Fruit fly (Drosophila melanogaster): ENCODE measurements around the gene CG8661.
A peak's percentile ranks its signal among the peaks of the same experiment; 100 is the strongest.

The CG8661 gene

DNA sequence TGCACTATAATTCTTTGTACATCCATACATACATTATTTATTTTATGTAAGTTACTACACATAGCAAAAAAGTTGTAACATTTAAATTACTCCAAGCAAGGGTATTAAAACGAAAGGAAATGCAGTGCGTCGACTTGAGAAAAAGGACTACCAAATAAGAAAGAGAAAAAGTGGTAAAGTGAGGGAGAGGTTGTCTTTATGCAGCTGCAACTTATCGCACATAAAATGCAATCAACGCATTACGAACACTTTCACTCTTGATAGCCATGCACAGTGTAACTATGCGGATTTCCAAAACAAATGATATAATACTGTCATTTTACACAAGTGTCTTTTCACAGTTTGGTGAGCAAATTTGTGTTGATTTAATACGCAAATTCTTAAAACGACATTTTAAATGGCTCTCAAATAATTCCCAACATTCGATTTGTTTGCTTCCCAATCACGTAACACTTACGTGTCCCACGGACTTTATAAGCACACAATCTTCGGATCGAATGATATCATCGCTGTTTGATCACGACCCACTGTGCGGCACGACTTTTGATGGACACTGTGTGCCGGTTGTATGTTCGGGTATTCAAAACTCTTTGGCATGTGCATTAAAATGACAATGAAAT lies 12.9 kb upstream of the CG8661 start (continued):
- TF ChIP-seq CG15514 (GFP tag; optimal IDR thresholded peaks at IDR 0.05) = peak; percentile 24
- TF ChIP-seq CG9932 (GFP tag; IDR thresholded peaks at IDR 0.05) = no peak; the same call in 1 of the 2 replicates
- TF ChIP-seq CG17385 (GFP tag; optimal IDR thresholded peaks at IDR 0.05) = peak; percentile 20
- no peak for TF ChIP-seq corto (GFP tag; optimal IDR thresholded peaks at IDR 0.05)
- no peak for TF ChIP-seq sima (GFP tag; optimal IDR thresholded peaks at IDR 0.05)
- peak; percentile 60 for TF ChIP-seq ATbp (GFP tag; optimal IDR thresholded peaks at IDR 0.05)
- no peak for TF ChIP-seq rib (GFP tag; IDR thresholded peaks at IDR 0.05)
- TF ChIP-seq Trl (optimal IDR thresholded peaks at IDR 0.05) = no peak
- peak; percentile 29 for TF ChIP-seq Trl (GFP tag; optimal IDR thresholded peaks at IDR 0.05)
- TF ChIP-seq MTF-1 (GFP tag; optimal IDR thresholded peaks at IDR 0.05; ENCODE audit: borderline replicate concordance) = no peak
- TF ChIP-seq sisA (GFP tag; IDR thresholded peaks at IDR 0.05) = peak; percentile 44; the same call in 1 of the 2 replicates
- no peak for TF ChIP-seq B-H2 (GFP tag; optimal IDR thresholded peaks at IDR 0.05)
- peak; percentile 41 for TF ChIP-seq Ssrp (tag; optimal IDR thresholded peaks at IDR 0.05)
- TF ChIP-seq Sox102F (GFP tag; optimal IDR thresholded peaks at IDR 0.05) = peak; percentile 67
- TF ChIP-seq D (optimal IDR thresholded peaks at IDR 0.05) = no peak
- TF ChIP-seq D (GFP tag; optimal IDR thresholded peaks at IDR 0.05) = no peak
- no peak for TF ChIP-seq CG6765 (GFP tag; optimal IDR thresholded peaks at IDR 0.05)
- peak; percentile 9 for TF ChIP-seq lilli (GFP tag; optimal IDR thresholded peaks at IDR 0.05)
- peak; percentile 2 for TF ChIP-seq CG10267 (tag; optimal IDR thresholded peaks at IDR 0.05)
- TF ChIP-seq CG8388 (GFP tag; optimal IDR thresholded peaks at IDR 0.05) = peak; percentile 88
- no peak for TF ChIP-seq usp (GFP tag; optimal IDR thresholded peaks at IDR 0.05)
- peak; percentile 11 for TF ChIP-seq CG4282 (GFP tag; optimal IDR thresholded peaks at IDR 0.05)
- peak; percentile 48 for TF ChIP-seq CG11504 (tag; optimal IDR thresholded peaks at IDR 0.05)
- TF ChIP-seq nerfin-1 (tag; optimal IDR thresholded peaks at IDR 0.05) = peak; percentile 42
- TF ChIP-seq CG14050 (GFP tag; IDR thresholded peaks at IDR 0.05) = no peak
- peak; percentile 32; the same call in 1 of the 2 replicates for TF ChIP-seq wor (GFP tag; IDR thresholded peaks at IDR 0.05)
- TF ChIP-seq Hsf (GFP tag; optimal IDR thresholded peaks at IDR 0.05) = peak; percentile 10
- TF ChIP-seq zfh1 (GFP tag; IDR thresholded peaks at IDR 0.05) = peak; percentile 17; the same call in 1 of the 3 replicates
- TF ChIP-seq CG6791 (GFP tag; IDR thresholded peaks at IDR 0.05; ENCODE audit: partially characterized antibody) = peak; percentile 21; the same call in 1 of the 3 replicates
- peak; percentile 10 for TF ChIP-seq Abd-B (GFP tag; optimal IDR thresholded peaks at IDR 0.05)
- peak; percentile 49 for TF ChIP-seq fd96Cb (tag; optimal IDR thresholded peaks at IDR 0.05)
- TF ChIP-seq seq (GFP tag; IDR thresholded peaks at IDR 0.05) = no peak
- TF ChIP-seq Taf1 (GFP tag; IDR thresholded peaks at IDR 0.05) = no peak
- peak; percentile 33; the same call in 1 of the 3 replicates for TF ChIP-seq CG7357 (GFP tag; IDR thresholded peaks at IDR 0.05)
- peak; percentile 18 for TF ChIP-seq nau (GFP tag; optimal IDR thresholded peaks at IDR 0.05)
- TF ChIP-seq caup (GFP tag; optimal IDR thresholded peaks at IDR 0.05; ENCODE audit: severe bottlenecking) = no peak
- peak; percentile 23 for TF ChIP-seq CG8944 (GFP tag; optimal IDR thresholded peaks at IDR 0.05)
- no peak for TF ChIP-seq odd (GFP tag; optimal IDR thresholded peaks at IDR 0.05)
- TF ChIP-seq en (GFP tag; optimal IDR thresholded peaks at IDR 0.05) = peak; percentile 32
- TF ChIP-seq tup (GFP tag; optimal IDR thresholded peaks at IDR 0.05) = no peak
- TF ChIP-seq bsh (GFP tag; optimal IDR thresholded peaks at IDR 0.05) = peak in 1 of 2 experiments; percentile 63
- TF ChIP-seq sc (optimal IDR thresholded peaks at IDR 0.05) = no peak
- TF ChIP-seq sc (GFP tag; optimal IDR thresholded peaks at IDR 0.05) = peak; percentile 18
- TF ChIP-seq CG8478 (optimal IDR thresholded peaks at IDR 0.05) = no peak
- peak; percentile 12 for TF ChIP-seq CG12769 (tag; optimal IDR thresholded peaks at IDR 0.05)
- no peak for TF ChIP-seq schlank (tag; optimal IDR thresholded peaks at IDR 0.05)
- TF ChIP-seq danr (GFP tag; IDR thresholded peaks at IDR 0.05) = no peak; the same call in 1 of the 2 replicates
- no peak for TF ChIP-seq cas (GFP tag; IDR thresholded peaks at IDR 0.05)
- TF ChIP-seq CG8290 (GFP tag; optimal IDR thresholded peaks at IDR 0.05) = no peak
- TF ChIP-seq CG8290 (tag; optimal IDR thresholded peaks at IDR 0.05) = peak in 1 of 2 experiments; percentile 33
- peak; percentile 20 for TF ChIP-seq gsb-n (tag; optimal IDR thresholded peaks at IDR 0.05)
